Fruit fly (Drosophila melanogaster) whole organism, embryonic: ENCODE measurements around the gene CG34296.

Source experiments
- BEAF-32 ChIP-seq: fragments of 200-800 bp; sonication (Bioruptor generic); optimal IDR thresholded peaks from 3 replicates; lab custom pipeline; 2017; ENCODE audit warnings: missing biosample characterization, missing genetic modification characterization, mild to moderate bottlenecking, moderate library complexity, missing genetic modification reagents
- CG11696 ChIP-seq: fragments of 200-800 bp; sonication (Bioruptor generic); IDR thresholded peaks from 2 replicates; pipeline ENCODE4 v1.3.6; 2022; ENCODE audit warnings: missing biosample characterization, missing genetic modification characterization
- CG12155 ChIP-seq: fragments of 200-800 bp; sonication (Bioruptor generic); optimal IDR thresholded peaks from 3 replicates; lab custom pipeline; 2016; ENCODE audit warnings: missing biosample characterization, missing genetic modification characterization
- CG14014 ChIP-seq: fragments of 200-800 bp; sonication (Bioruptor generic); IDR thresholded peaks from 2 replicates; pipeline ENCODE4 v1.3.6; 2022; ENCODE audit warnings: missing biosample characterization, missing genetic modification characterization
- CG1529 ChIP-seq: fragments of 200-800 bp; sonication (Bioruptor generic); optimal IDR thresholded peaks from 3 replicates; lab custom pipeline; 2018; ENCODE audit warnings: missing biosample characterization, missing genetic modification characterization
- CG17361 ChIP-seq: fragments of 200-800 bp; sonication (Bioruptor generic); IDR thresholded peaks from 3 replicates; pipeline ENCODE4 v1.3.6; 2022; ENCODE audit warnings: missing biosample characterization, missing genetic modification characterization
- CG17385 ChIP-seq: fragments of 200-800 bp; sonication (Bioruptor generic); optimal IDR thresholded peaks from 3 replicates; lab custom pipeline; 2018; ENCODE audit warnings: missing biosample characterization, mild to moderate bottlenecking, missing genetic modification characterization
- CG17612 ChIP-seq: fragments of 200-800 bp; sonication (Bioruptor generic); IDR thresholded peaks from 2 replicates; pipeline ENCODE4 v1.3.6; 2022; ENCODE audit warnings: missing biosample characterization, missing genetic modification characterization
- CG17829 ChIP-seq: fragments of 200-800 bp; optimal IDR thresholded peaks from 2 replicates; lab custom pipeline; 2019; ENCODE audit warnings: missing biosample characterization, mild to moderate bottlenecking, missing genetic modification characterization, moderate library complexity
- CG2199 ChIP-seq: fragments of 200-800 bp; sonication (Bioruptor generic); IDR thresholded peaks from 3 replicates; pipeline ENCODE4 v1.3.6; 2022; ENCODE audit warnings: missing biosample characterization, missing genetic modification characterization
- CG30020 ChIP-seq: fragments of 200-800 bp; optimal IDR thresholded peaks from 2 replicates; lab custom pipeline; 2019; ENCODE audit warnings: missing biosample characterization, mild to moderate bottlenecking, missing genetic modification characterization, moderate library complexity
- CG3847 ChIP-seq: fragments of 200-800 bp; sonication (Bioruptor generic); IDR thresholded peaks from 2 replicates; pipeline ENCODE4 v1.3.6; 2022; ENCODE audit warnings: missing biosample characterization, missing genetic modification characterization
- CG4360 ChIP-seq: fragments of 200-800 bp; sonication (Bioruptor generic); IDR thresholded peaks from 2 replicates; pipeline ENCODE4 v1.3.6; 2022; ENCODE audit warnings: missing biosample characterization, missing genetic modification characterization
- CG43689 ChIP-seq: fragments of 200-800 bp; sonication (Bioruptor generic); IDR thresholded peaks from 2 replicates; pipeline ENCODE4 v1.3.6; 2022; ENCODE audit warnings: missing biosample characterization, missing genetic modification characterization
- CG6175 ChIP-seq: fragments of 200-800 bp; sonication (Bioruptor generic); IDR thresholded peaks from 3 replicates; pipeline ENCODE4 v1.3.6; 2022; ENCODE audit warnings: missing biosample characterization, missing genetic modification characterization
- CG6683 ChIP-seq: fragments of 200-800 bp; sonication (Bioruptor generic); optimal IDR thresholded peaks from 2 replicates; lab custom pipeline; 2017; ENCODE audit warnings: missing biosample characterization, mild to moderate bottlenecking, missing genetic modification characterization, missing genetic modification reagents
- CG8944 ChIP-seq: fragments of 200-800 bp; sonication (Bioruptor generic); optimal IDR thresholded peaks from 3 replicates; lab custom pipeline; 2016; ENCODE audit warnings: missing biosample characterization, missing genetic modification characterization
- Camta ChIP-seq: fragments of 200-800 bp; sonication (Bioruptor generic); optimal IDR thresholded peaks from 2 replicates; lab custom pipeline; 2016; ENCODE audit warnings: missing biosample characterization, missing genetic modification characterization
- D ChIP-seq, 2 experiments: fragments of 200-800 bp in 1 of 2; fragments of >200 bp in 1 of 2; sonication (Bioruptor generic) in 1 of 2; optimal IDR thresholded peaks; 2 replicates in 1 of 2; 3 replicates in 1 of 2; lab custom pipeline; 2017; ENCODE audit warnings: mild to moderate bottlenecking in 1 of 2, missing biosample characterization in 1 of 2, missing genetic modification characterization in 1 of 2, missing genetic modification reagents in 1 of 2
- Doc2 ChIP-seq: fragments of 200-800 bp; sonication (Bioruptor generic); IDR thresholded peaks from 2 replicates; pipeline ENCODE4 v1.3.6; 2022; ENCODE audit warnings: missing biosample characterization, missing genetic modification characterization
- HLH3B ChIP-seq: fragments of 200-800 bp; sonication (Bioruptor generic); IDR thresholded peaks from 2 replicates; pipeline ENCODE4 v1.3.6; 2022; ENCODE audit warnings: missing biosample characterization, missing genetic modification characterization
- HLH4C ChIP-seq: fragments of 200-800 bp; sonication (Bioruptor generic); IDR thresholded peaks from 3 replicates; pipeline ENCODE4 v1.3.6; 2022; ENCODE audit warnings: missing biosample characterization, missing genetic modification characterization; ENCODE audit not compliant: partially characterized antibody
- Hand ChIP-seq: fragments of 200-800 bp; sonication (Bioruptor generic); optimal IDR thresholded peaks from 2 replicates; lab custom pipeline; 2017; ENCODE audit warnings: mild to moderate bottlenecking, missing biosample characterization, missing genetic modification reagents, missing genetic modification characterization
- HmgD ChIP-seq: fragments of 200-800 bp; sonication (Bioruptor generic); optimal IDR thresholded peaks from 3 replicates; lab custom pipeline; 2016; ENCODE audit warnings: missing biosample characterization, missing genetic modification characterization
- MBD-R2 ChIP-seq: fragments of 200-800 bp; sonication (Bioruptor generic); IDR thresholded peaks from 2 replicates; pipeline ENCODE4 v1.3.6; 2022; ENCODE audit warnings: missing biosample characterization, missing genetic modification characterization
- Optix ChIP-seq: fragments of 200-800 bp; sonication (Bioruptor generic); IDR thresholded peaks from 3 replicates; pipeline ENCODE4 v1.3.6; 2022; ENCODE audit warnings: missing biosample characterization, missing genetic modification characterization
- Poxn ChIP-seq: fragments of 200-800 bp; sonication (Bioruptor generic); IDR thresholded peaks from 2 replicates; pipeline ENCODE4 v1.3.6; 2022; ENCODE audit warnings: missing biosample characterization, missing genetic modification characterization
- Usf ChIP-seq: fragments of 200-800 bp; sonication (Bioruptor generic); optimal IDR thresholded peaks from 2 replicates; lab custom pipeline; 2017; ENCODE audit warnings: missing genotype, missing biosample characterization, missing genetic modification characterization
- Xbp1 ChIP-seq: fragments of 200-800 bp; sonication (Bioruptor generic); optimal IDR thresholded peaks from 3 replicates; lab custom pipeline; 2016; ENCODE audit warnings: missing biosample characterization, mild to moderate bottlenecking, missing genetic modification characterization
- ato ChIP-seq: fragments of 200-800 bp; sonication (Bioruptor generic); IDR thresholded peaks from 2 replicates; pipeline ENCODE4 v1.3.6; 2022; ENCODE audit warnings: missing biosample characterization, missing genetic modification characterization; ENCODE audit not compliant: partially characterized antibody
- cas ChIP-seq: fragments of 200-800 bp; sonication (Bioruptor generic); IDR thresholded peaks from 2 replicates; pipeline ENCODE4 v1.3.6; 2022; ENCODE audit warnings: missing biosample characterization, missing genetic modification characterization
- cato ChIP-seq: fragments of 200-800 bp; sonication (Bioruptor generic); optimal IDR thresholded peaks from 2 replicates; lab custom pipeline; 2016; ENCODE audit warnings: missing biosample characterization, missing genetic modification characterization, borderline replicate concordance
- ewg ChIP-seq: fragments of 200-800 bp; sonication (Bioruptor generic); optimal IDR thresholded peaks from 3 replicates; lab custom pipeline; 2017; ENCODE audit warnings: mild to moderate bottlenecking, missing biosample characterization, missing genetic modification reagents, missing genetic modification characterization
- exex ChIP-seq: fragments of 200-800 bp; sonication (Bioruptor generic); optimal IDR thresholded peaks from 4 replicates; lab custom pipeline; 2018; ENCODE audit warnings: missing biosample characterization, mild to moderate bottlenecking, missing genetic modification characterization, moderate library complexity
- fd64A ChIP-seq: fragments of 200-800 bp; sonication (Bioruptor generic); optimal IDR thresholded peaks from 3 replicates; lab custom pipeline; 2018; ENCODE audit warnings: missing biosample characterization, mild to moderate bottlenecking, missing genetic modification characterization
- her ChIP-seq: fragments of 200-800 bp; sonication (Bioruptor generic); optimal IDR thresholded peaks from 2 replicates; lab custom pipeline; 2016; ENCODE audit warnings: missing biosample characterization, missing genetic modification characterization
- lbe ChIP-seq: fragments of 200-800 bp; sonication (Bioruptor generic); optimal IDR thresholded peaks from 2 replicates; lab custom pipeline; 2016; ENCODE audit warnings: missing biosample characterization, mild to moderate bottlenecking, missing genetic modification characterization
- maf-S ChIP-seq: fragments of 200-800 bp; sonication (Bioruptor generic); optimal IDR thresholded peaks from 2 replicates; lab custom pipeline; 2016; ENCODE audit warnings: missing biosample characterization, missing genetic modification characterization
- mld ChIP-seq: fragments of 200-800 bp; sonication (Bioruptor generic); IDR thresholded peaks from 3 replicates; pipeline ENCODE4 v1.3.6; 2022; ENCODE audit warnings: missing biosample characterization, missing genetic modification characterization; ENCODE audit not compliant: partially characterized antibody
- oc ChIP-seq: fragments of 200-800 bp; sonication (Bioruptor generic); optimal IDR thresholded peaks from 2 replicates; lab custom pipeline; 2018; ENCODE audit warnings: missing biosample characterization, mild to moderate bottlenecking, missing genetic modification characterization, moderate library complexity
- org-1 ChIP-seq: fragments of 200-800 bp; sonication (Bioruptor generic); optimal IDR thresholded peaks from 2 replicates; lab custom pipeline; 2017; ENCODE audit warnings: missing biosample characterization, missing genetic modification characterization
- pho ChIP-seq: fragments of 200-800 bp; sonication (Bioruptor generic); optimal IDR thresholded peaks from 2 replicates; lab custom pipeline; 2016; ENCODE audit warnings: missing biosample characterization, missing genetic modification characterization
- scrt ChIP-seq: fragments of 200-800 bp; sonication (Bioruptor generic); optimal IDR thresholded peaks from 2 replicates; lab custom pipeline; 2018; ENCODE audit warnings: missing biosample characterization, mild to moderate bottlenecking, missing genetic modification characterization, moderate library complexity
- sna ChIP-seq: fragments of 200-800 bp; sonication (Bioruptor generic); IDR thresholded peaks from 2 replicates; pipeline ENCODE4 v1.3.6; 2022; ENCODE audit warnings: missing biosample characterization, missing genetic modification characterization; ENCODE audit not compliant: partially characterized antibody
- tap ChIP-seq: fragments of 200-800 bp; optimal IDR thresholded peaks from 3 replicates; lab custom pipeline; 2019; ENCODE audit warnings: missing biosample characterization, mild to moderate bottlenecking, missing genetic modification characterization, moderate library complexity
- tgo ChIP-seq: fragments of 200-800 bp; sonication (Bioruptor generic); IDR thresholded peaks from 3 replicates; pipeline ENCODE4 v1.3.6; 2022; ENCODE audit warnings: missing biosample characterization, missing genetic modification characterization
- vnd ChIP-seq: fragments of 200-800 bp; sonication (Bioruptor generic); IDR thresholded peaks from 3 replicates; pipeline ENCODE4 v1.3.6; 2022; ENCODE audit warnings: missing biosample characterization, missing genetic modification characterization; ENCODE audit not compliant: partially characterized antibody
- wor ChIP-seq: fragments of 200-800 bp; sonication (Bioruptor generic); IDR thresholded peaks from 2 replicates; pipeline ENCODE4 v1.3.6; 2022; ENCODE audit warnings: missing biosample characterization, missing genetic modification characterization
- zf30C ChIP-seq: fragments of 200-800 bp; sonication (Bioruptor generic); optimal IDR thresholded peaks from 3 replicates; lab custom pipeline; 2018; ENCODE audit warnings: missing biosample characterization, mild to moderate bottlenecking, missing genetic modification characterization

CG34296 gene

dm6 chr3R:29716782-29717317, 5.5 kb upstream of the CG34296 start, which contains the start of gene Obp99b (continued):
- TF ChIP-seq pho, result no peak
- no peak for TF ChIP-seq D (optimal IDR thresholded peaks at IDR 0.05; lab: Kevin White, UChicago)
- TF ChIP-seq D (GFP tag; optimal IDR thresholded peaks at IDR 0.05; lab: Kevin White, UChicago), result peak; percentile 77
- peak; percentile 64 for TF ChIP-seq CG3847 (GFP tag; lab: Robert Waterston, UW)
- peak; percentile 45 for TF ChIP-seq CG12155 (GFP tag; lab: Kevin White, UChicago)
- TF ChIP-seq BEAF-32 (GFP tag; lab: Kevin White, UChicago), result no peak
- peak; percentile 77 for TF ChIP-seq CG17829 (tag; lab: Kevin White, UChicago)
- no peak for TF ChIP-seq Poxn
- TF ChIP-seq sna (GFP tag; lab: Robert Waterston, UW), result no peak
- TF ChIP-seq Doc2, result 0 out of 2 replicates have a peak, but pooled peaks have one; percentile 34
- TF ChIP-seq CG30020 (tag; lab: Kevin White, UChicago), result no peak
- TF ChIP-seq Optix (GFP tag; lab: Robert Waterston, UW), result peak; percentile 84
- peak; percentile 57 for TF ChIP-seq wor (GFP tag; lab: Robert Waterston, UW)
- peak; percentile 80 for TF ChIP-seq HmgD (GFP tag; lab: Kevin White, UChicago)
- TF ChIP-seq HLH4C (GFP tag; lab: Robert Waterston, UW), result no peak
- peak; percentile 87 for TF ChIP-seq fd64A (GFP tag; lab: Kevin White, UChicago)
- no peak for TF ChIP-seq CG4360 (GFP tag; lab: Robert Waterston, UW)
- TF ChIP-seq mld (GFP tag; lab: Robert Waterston, UW), result no peak
- TF ChIP-seq CG6683 (GFP tag; lab: Kevin White, UChicago), result no peak
- peak; percentile 23 for TF ChIP-seq Usf (GFP tag; lab: Kevin White, UChicago)
- TF ChIP-seq oc (tag; lab: Kevin White, UChicago), result peak; percentile 36
- peak; percentile 61 for TF ChIP-seq CG11696 (GFP tag; lab: Robert Waterston, UW)
- no peak for TF ChIP-seq Hand
- TF ChIP-seq CG17361 (GFP tag; lab: Robert Waterston, UW), result peak; percentile 39; the same call in 2 of the 3 replicates
- TF ChIP-seq tgo (GFP tag; lab: Robert Waterston, UW), result peak; percentile 68
- peak; percentile 15 for TF ChIP-seq zf30C (GFP tag; lab: Kevin White, UChicago)
- peak; percentile 80 for TF ChIP-seq HLH3B (GFP tag; lab: Robert Waterston, UW)
- TF ChIP-seq vnd (GFP tag; lab: Robert Waterston, UW), result no peak
- TF ChIP-seq CG1529 (GFP tag; lab: Kevin White, UChicago), result peak; percentile 83
- TF ChIP-seq maf-S, result peak; percentile 47
- no peak for TF ChIP-seq ato (GFP tag; lab: Robert Waterston, UW)
- peak; percentile 69 for TF ChIP-seq CG17385 (GFP tag; lab: Kevin White, UChicago)
- TF ChIP-seq CG8944 (GFP tag; lab: Kevin White, UChicago), result peak; percentile 74
- peak; percentile 68; the same call in 2 of the 3 replicates for TF ChIP-seq CG6175 (GFP tag; lab: Robert Waterston, UW)
- TF ChIP-seq org-1, result peak; percentile 56
- TF ChIP-seq Camta (GFP tag; lab: Kevin White, UChicago), result peak; percentile 73
- TF ChIP-seq CG2199 (GFP tag; lab: Robert Waterston, UW), result peak; percentile 95
- peak; percentile 71 for TF ChIP-seq CG43689 (GFP tag; lab: Robert Waterston, UW)
- no peak for TF ChIP-seq exex (tag; lab: Kevin White, UChicago)
- peak; percentile 42 for TF ChIP-seq scrt (GFP tag; lab: Kevin White, UChicago)
- peak; percentile 41 for TF ChIP-seq cato (GFP tag; lab: Kevin White, UChicago)
- peak; percentile 57; the same call in 1 of the 2 replicates for TF ChIP-seq CG17612 (GFP tag; lab: Robert Waterston, UW)
- 0 out of 2 replicates have a peak, but pooled peaks have one; percentile 18 for TF ChIP-seq MBD-R2 (GFP tag; lab: Robert Waterston, UW)
- no peak for TF ChIP-seq lbe
- TF ChIP-seq tap (tag; lab: Kevin White, UChicago), result peak; percentile 46
- TF ChIP-seq Xbp1 (GFP tag; lab: Kevin White, UChicago), result peak; percentile 88
- peak; percentile 76 for TF ChIP-seq her (GFP tag; lab: Kevin White, UChicago)
- peak; percentile 66; the same call in 1 of the 2 replicates for TF ChIP-seq CG14014
- peak; percentile 80 for TF ChIP-seq ewg (GFP tag; lab: Kevin White, UChicago)
- TF ChIP-seq cas (GFP tag; lab: Robert Waterston, UW), result 0 out of 2 replicates have a peak, but pooled peaks have one; percentile 20
